Worm (Caenorhabditis elegans) whole organism, L2 larva: ENCODE data around the gene ifa-3.

ENCODE experiments used
- C34F6.9 ChIP-seq: fragments of 150-350 bp; optimal IDR thresholded peaks from 2 replicates; lab custom pipeline; 2014; ENCODE audit warnings: missing biosample characterization, missing genetic modification characterization
- F13H6.1 ChIP-seq: sonication (generic microtip); optimal IDR thresholded peaks from 2 replicates; lab custom pipeline; 2016; ENCODE audit warnings: missing genetic modification characterization, missing compliant biosample characterization
- R02D3.7 ChIP-seq: fragments of 150-350 bp; optimal IDR thresholded peaks from 2 replicates; lab custom pipeline; 2014; ENCODE audit warnings: missing biosample characterization, missing genetic modification characterization
- Y55F3AM.14 ChIP-seq: fragments of 200-800 bp; sonication (Bioruptor generic); optimal IDR thresholded peaks from 2 replicates; lab custom pipeline; 2018; ENCODE audit warnings: mild to moderate bottlenecking, missing genetic modification characterization, missing compliant biosample characterization
- ZK546.5 ChIP-seq: sonication (generic microtip); optimal IDR thresholded peaks from 2 replicates; lab custom pipeline; 2017; ENCODE audit warnings: missing biosample characterization, missing genetic modification characterization
- alr-1 ChIP-seq: fragments of 150-350 bp; optimal IDR thresholded peaks from 2 replicates; lab custom pipeline; 2014; ENCODE audit warnings: missing biosample characterization, missing genetic modification characterization
- aly-2 ChIP-seq: fragments of 150-350 bp; optimal IDR thresholded peaks from 2 replicates; lab custom pipeline; 2014; ENCODE audit warnings: missing biosample characterization, missing genetic modification characterization
- ceh-16 ChIP-seq: fragments of 150-350 bp; optimal IDR thresholded peaks from 2 replicates; lab custom pipeline; 2014; ENCODE audit warnings: missing biosample characterization, missing genetic modification characterization
- crh-2 ChIP-seq: sonication (generic microtip); optimal IDR thresholded peaks from 2 replicates; lab custom pipeline; 2017; ENCODE audit warnings: missing biosample characterization, missing genetic modification characterization
- dmd-4 ChIP-seq: sonication (generic microtip); optimal IDR thresholded peaks from 2 replicates; lab custom pipeline; 2017; ENCODE audit warnings: missing biosample characterization, missing genetic modification characterization
- egl-27 ChIP-seq: sonication (generic microtip); optimal IDR thresholded peaks from 3 replicates; lab custom pipeline; 2017; ENCODE audit warnings: missing biosample characterization, missing genetic modification reagents, missing genetic modification characterization
- fos-1 ChIP-seq: fragments of 150-350 bp; optimal IDR thresholded peaks from 2 replicates; lab custom pipeline; 2014; ENCODE audit warnings: missing biosample characterization, missing genetic modification characterization
- lin-11 ChIP-seq: fragments of 150-350 bp; sonication (generic microtip); optimal IDR thresholded peaks from 2 replicates; lab custom pipeline; 2014; ENCODE audit warnings: missing biosample characterization, missing genetic modification characterization, inconsistent platforms, mixed read lengths
- lin-13 ChIP-seq: fragments of 150-350 bp; optimal IDR thresholded peaks from 2 replicates; lab custom pipeline; 2014; ENCODE audit warnings: missing biosample characterization, missing genetic modification reagents, missing genetic modification characterization
- lin-39 ChIP-seq: fragments of 150-350 bp; optimal IDR thresholded peaks from 2 replicates; lab custom pipeline; 2014; ENCODE audit warnings: missing biosample characterization, missing genetic modification reagents, missing genetic modification characterization
- mab-5 ChIP-seq: fragments of 150-350 bp; optimal IDR thresholded peaks from 2 replicates; lab custom pipeline; 2014; ENCODE audit warnings: missing biosample characterization, missing genetic modification characterization
- mbf-1 ChIP-seq: sonication (generic microtip); optimal IDR thresholded peaks from 2 replicates; lab custom pipeline; 2017; ENCODE audit warnings: missing biosample characterization, missing genetic modification characterization
- mdl-1 ChIP-seq, 2 experiments: fragments of 150-350 bp in 1 of 2; sonication (generic microtip) in 1 of 2; optimal IDR thresholded peaks; 2 replicates each; lab custom pipeline; 2017; ENCODE audit warnings: missing biosample characterization in 2 of 2, missing genetic modification characterization in 2 of 2
- nhr-10 ChIP-seq: sonication (generic microtip); optimal IDR thresholded peaks from 2 replicates; lab custom pipeline; 2017; ENCODE audit warnings: missing biosample characterization, missing genetic modification characterization
- nhr-11 ChIP-seq: fragments of 150-350 bp; optimal IDR thresholded peaks from 2 replicates; lab custom pipeline; 2014; ENCODE audit warnings: missing biosample characterization, missing genetic modification characterization
- nhr-12 ChIP-seq: fragments of 150-350 bp; optimal IDR thresholded peaks from 2 replicates; lab custom pipeline; 2014; ENCODE audit warnings: missing biosample characterization, missing genetic modification characterization
- nhr-129 ChIP-seq: fragments of 150-350 bp; optimal IDR thresholded peaks from 2 replicates; lab custom pipeline; 2014; ENCODE audit warnings: missing biosample characterization, missing genetic modification characterization
- nhr-21 ChIP-seq: fragments of 150-350 bp; optimal IDR thresholded peaks from 2 replicates; lab custom pipeline; 2014; ENCODE audit warnings: missing biosample characterization, missing genetic modification characterization
- nhr-237 ChIP-seq: fragments of 150-350 bp; optimal IDR thresholded peaks from 2 replicates; lab custom pipeline; 2014; ENCODE audit warnings: missing biosample characterization, missing genetic modification characterization
- nhr-6 ChIP-seq: fragments of 150-350 bp; optimal IDR thresholded peaks from 2 replicates; lab custom pipeline; 2014; ENCODE audit warnings: missing biosample characterization, missing genetic modification characterization
- nhr-77 ChIP-seq: fragments of 150-350 bp; optimal IDR thresholded peaks from 2 replicates; lab custom pipeline; 2014; ENCODE audit warnings: missing biosample characterization, missing genetic modification characterization
- sem-4 ChIP-seq: fragments of 150-350 bp; optimal IDR thresholded peaks from 2 replicates; lab custom pipeline; 2014; ENCODE audit warnings: missing biosample characterization, missing genetic modification reagents, missing genetic modification characterization
- skn-1 ChIP-seq: sonication (generic microtip); optimal IDR thresholded peaks from 2 replicates; lab custom pipeline; 2017; ENCODE audit warnings: missing biosample characterization, missing genetic modification characterization
- snpc-4 ChIP-seq: fragments of 150-350 bp; optimal IDR thresholded peaks from 2 replicates; lab custom pipeline; 2014; ENCODE audit warnings: missing biosample characterization, missing genetic modification characterization
- unc-39 ChIP-seq: fragments of 150-350 bp; optimal IDR thresholded peaks from 2 replicates; lab custom pipeline; 2014; ENCODE audit warnings: missing biosample characterization, missing genetic modification characterization
- unc-55 ChIP-seq: fragments of 150-350 bp; sonication (generic microtip); optimal IDR thresholded peaks from 3 replicates; lab custom pipeline; 2014; ENCODE audit warnings: missing biosample characterization, missing genetic modification reagents, missing genetic modification characterization
- unc-62 ChIP-seq: fragments of 150-350 bp; optimal IDR thresholded peaks from 2 replicates; lab custom pipeline; 2014; ENCODE audit warnings: missing biosample characterization, missing genetic modification reagents, missing genetic modification characterization
- zag-1 ChIP-seq: fragments of 150-350 bp; optimal IDR thresholded peaks from 2 replicates; lab custom pipeline; 2014; ENCODE audit warnings: missing biosample characterization, missing genetic modification characterization
- ztf-1 ChIP-seq: fragments of 200-800 bp; sonication (Bioruptor generic); conservative IDR thresholded peaks from 2 replicates; pipeline ENCODE4 v1.3.6; 2022; ENCODE audit warnings: missing genetic modification characterization, missing compliant biosample characterization
- ztf-11 ChIP-seq: sonication (generic microtip); optimal IDR thresholded peaks from 2 replicates; lab custom pipeline; 2017; ENCODE audit warnings: missing biosample characterization, missing genetic modification characterization
- ztf-4 ChIP-seq: fragments of 150-350 bp; optimal IDR thresholded peaks from 2 replicates; lab custom pipeline; 2014; ENCODE audit warnings: missing biosample characterization, missing genetic modification characterization

The ifa-3 gene

ce11 chrX:16244764-16245244 lies 25.1 kb downstream of the ifa-3 start, which contains the start of gene W10G6.1:
Gene W10G6.1 (plus strand): TSS chrX:16245194.
- TF ChIP-seq R02D3.7 (tag; lab: Kevin White, UChicago) (no peak), mdl-1 (tag; optimal IDR thresholded peaks at IDR 0.05; lab: Kevin White, UChicago) (no peak), lin-13 (GFP tag; lab: Kevin White, UChicago) (no peak), nhr-129 (tag; lab: Kevin White, UChicago) (no peak), nhr-11 (tag; lab: Kevin White, UChicago) (no peak), mab-5 (no peak), ZK546.5 (tag; lab: Kevin White, UChicago) (no peak), unc-55 (GFP tag; lab: Kevin White, UChicago) (no peak), unc-39 (tag; lab: Kevin White, UChicago) (no peak), unc-62 (no peak), C34F6.9 (tag; lab: Kevin White, UChicago) (no peak), ztf-4 (tag; lab: Kevin White, UChicago) (no peak)

- no peak for TF ChIP-seq snpc-4 (tag; lab: Kevin White, UChicago)
- no peak for TF ChIP-seq lin-39
- no peak for TF ChIP-seq nhr-77 (tag; lab: Kevin White, UChicago)
- TF ChIP-seq lin-13 (GFP tag; lab: Kevin White, UChicago) = no peak
- TF ChIP-seq mab-5 = no peak
- no peak for TF ChIP-seq nhr-6 (tag; lab: Kevin White, UChicago)
- no peak for TF ChIP-seq unc-39 (tag; lab: Kevin White, UChicago)
- no peak for TF ChIP-seq C34F6.9 (tag; lab: Kevin White, UChicago)
- no peak for TF ChIP-seq mdl-1 (tag; optimal IDR thresholded peaks at IDR 0.05; lab: Kevin White, UChicago)
- TF ChIP-seq aly-2 (tag; lab: Kevin White, UChicago) = no peak
- no peak for TF ChIP-seq ztf-4 (tag; lab: Kevin White, UChicago)
- no peak for TF ChIP-seq F13H6.1 (tag; lab: Kevin White, UChicago)
- TF ChIP-seq ztf-11 (tag; lab: Kevin White, UChicago) = no peak
- TF ChIP-seq nhr-11 (tag; lab: Kevin White, UChicago) = no peak
- no peak for TF ChIP-seq crh-2 (tag; lab: Kevin White, UChicago)
- TF ChIP-seq mbf-1 (tag; lab: Kevin White, UChicago) = no peak
- no peak for TF ChIP-seq ztf-1 (GFP tag; lab: Robert Waterston, UW)
- TF ChIP-seq nhr-237 = no peak
- no peak for TF ChIP-seq nhr-12 (tag; lab: Kevin White, UChicago)
Observed at ce11 chrX:16243129-16243528, 26.7 kb downstream of the ifa-3 start.

ce11 chrX:16240626-16241025 lies 29.2 kb downstream of the ifa-3 start:
- TF ChIP-seq nhr-12 (tag; lab: Kevin White, UChicago) (no peak), Y55F3AM.14 (GFP tag; lab: Kevin White, UChicago) (no peak), F13H6.1 (tag; lab: Kevin White, UChicago) (no peak), nhr-21 (tag; lab: Kevin White, UChicago) (no peak), nhr-10 (tag; lab: Kevin White, UChicago) (no peak), skn-1 (tag; lab: Kevin White, UChicago) (no peak), egl-27 (tag; lab: Kevin White, UChicago) (no peak), zag-1 (no peak), alr-1 (tag; lab: Kevin White, UChicago) (no peak), crh-2 (tag; lab: Kevin White, UChicago) (no peak), unc-39 (tag; lab: Kevin White, UChicago) (no peak), ztf-11 (tag; lab: Kevin White, UChicago) (no peak), unc-55 (GFP tag; lab: Kevin White, UChicago) (no peak), fos-1 (tag; lab: Kevin White, UChicago) (no peak), dmd-4 (tag; lab: Kevin White, UChicago) (no peak), lin-11 (no peak), nhr-237 (no peak)
- TF ChIP-seq, all 48 proteins: peak for 0

ce11 chrX:16228622-16229021 lies 41.2 kb downstream of the ifa-3 start, which contains the start of gene F23A7.5:
Gene F23A7.5 (plus strand): TSS chrX:16228922.
- TF ChIP-seq Y55F3AM.14 (GFP tag; lab: Kevin White, UChicago) (no peak), nhr-77 (tag; lab: Kevin White, UChicago) (no peak), sem-4 (tag; lab: Kevin White, UChicago) (no peak), nhr-129 (tag; lab: Kevin White, UChicago) (no peak), lin-13 (GFP tag; lab: Kevin White, UChicago) (no peak), ZK546.5 (tag; lab: Kevin White, UChicago) (no peak), ceh-16 (tag; lab: Kevin White, UChicago) (no peak)
